Worm (Caenorhabditis elegans) whole organism, midembryonic: Measurements from ENCODE around the gene srsx-8.

Experiments used
- tab-1 ChIP-seq: fragments of 200-800 bp; sonication (Bioruptor generic); IDR thresholded peaks from 2 replicates; pipeline ENCODE4 v1.3.6; 2022; ENCODE audit warnings: missing genetic modification characterization, missing compliant biosample characterization
- ztf-23 ChIP-seq: fragments of 200-800 bp; sonication (Bioruptor generic); IDR thresholded peaks from 2 replicates; pipeline ENCODE4 v1.3.6; 2022; ENCODE audit warnings: missing genetic modification reagents, missing genetic modification characterization, missing compliant biosample characterization

ce11 chrV:1570679-1571078 lies 17.8 kb upstream of the srsx-8 start:
- TF ChIP-seq tab-1 (GFP tag; lab: Robert Waterston, UW): no peak
- TF ChIP-seq ztf-23 (GFP tag; lab: Robert Waterston, UW): no peak
